Fruit fly (Drosophila melanogaster): ENCODE data around the gene CG6763.

CG6763 gene

DNA sequence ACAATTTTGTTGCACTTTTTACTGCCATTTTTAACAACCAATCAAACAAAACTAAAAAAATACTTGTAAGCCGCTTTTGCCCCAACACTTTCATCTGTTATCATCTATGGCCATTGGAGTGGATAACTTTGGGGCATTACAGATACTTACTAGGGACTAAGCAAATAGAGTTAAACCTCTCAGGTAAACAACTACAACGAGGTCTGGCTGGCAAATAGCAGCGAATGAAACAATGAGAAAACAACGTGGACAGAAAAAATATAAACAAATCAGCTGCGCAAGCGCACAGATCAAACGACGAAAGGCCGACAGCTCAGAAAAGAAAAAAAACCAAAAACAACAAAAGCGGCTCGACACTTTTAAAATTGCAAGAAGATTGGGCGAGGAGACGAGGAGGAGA lies 18.4 kb downstream of the CG6763 start (continued):
- no peak for TF ChIP-seq Atf3 (GFP tag; optimal IDR thresholded peaks at IDR 0.05)
- peak; percentile 38 for TF ChIP-seq Asciz (GFP tag; optimal IDR thresholded peaks at IDR 0.05)
- peak; percentile 4 for TF ChIP-seq CG2678 (tag; optimal IDR thresholded peaks at IDR 0.05)
- no peak for TF ChIP-seq CG11247 (GFP tag; IDR thresholded peaks at IDR 0.05)
- TF ChIP-seq dmrt99B (tag; optimal IDR thresholded peaks at IDR 0.05), result no peak
- TF ChIP-seq lilli (GFP tag; optimal IDR thresholded peaks at IDR 0.05), result no peak
- no peak for TF ChIP-seq Elba2 (GFP tag; optimal IDR thresholded peaks at IDR 0.05)
- no peak for TF ChIP-seq bigmax (GFP tag; optimal IDR thresholded peaks at IDR 0.05)
- TF ChIP-seq CG10209 (GFP tag; optimal IDR thresholded peaks at IDR 0.05), result peak; percentile 4
- TF ChIP-seq CG10565 (GFP tag; optimal IDR thresholded peaks at IDR 0.05), result no peak
- TF ChIP-seq eyg (GFP tag; optimal IDR thresholded peaks at IDR 0.05), result no peak
- TF ChIP-seq Nf-YB (GFP tag; optimal IDR thresholded peaks at IDR 0.05), result peak; percentile 2
- no peak for TF ChIP-seq sens-2 (GFP tag; IDR thresholded peaks at IDR 0.05)
- no peak for TF ChIP-seq CG13296 (GFP tag; optimal IDR thresholded peaks at IDR 0.05)
- TF ChIP-seq row (GFP tag; IDR thresholded peaks at IDR 0.05), result no peak
- no peak for TF ChIP-seq tin (GFP tag; optimal IDR thresholded peaks at IDR 0.05)
- no peak for TF ChIP-seq CG7963 (GFP tag; IDR thresholded peaks at IDR 0.05; ENCODE audit: partially characterized antibody)
- TF ChIP-seq gfzf (GFP tag; optimal IDR thresholded peaks at IDR 0.05), result no peak
- TF ChIP-seq stwl (tag; optimal IDR thresholded peaks at IDR 0.05), result no peak
- peak; percentile 50 for TF ChIP-seq Xrp1 (GFP tag; IDR thresholded peaks at IDR 0.05)
- no peak for TF ChIP-seq CG15011 (GFP tag; optimal IDR thresholded peaks at IDR 0.05)
- no peak for TF ChIP-seq CG15269 (tag; optimal IDR thresholded peaks at IDR 0.05)
- TF ChIP-seq CG2202 (tag; optimal IDR thresholded peaks at IDR 0.05), result peak; percentile 17
- no peak for TF ChIP-seq CG14860 (GFP tag; IDR thresholded peaks at IDR 0.05; ENCODE audit: partially characterized antibody)
- TF ChIP-seq jigr1 (GFP tag; IDR thresholded peaks at IDR 0.05), result no peak
- peak; percentile 20 for TF ChIP-seq CG18262 (tag; optimal IDR thresholded peaks at IDR 0.05)
- no peak for TF ChIP-seq CG32772 (GFP tag; IDR thresholded peaks at IDR 0.05)
- no peak for TF ChIP-seq Vsx1 (GFP tag; optimal IDR thresholded peaks at IDR 0.05)
- peak; percentile 1 for TF ChIP-seq bab2 (GFP tag; optimal IDR thresholded peaks at IDR 0.05)
- no peak for TF ChIP-seq Oli (tag; optimal IDR thresholded peaks at IDR 0.05)
- peak; percentile 3 for TF ChIP-seq CG4707 (GFP tag; optimal IDR thresholded peaks at IDR 0.05)
- no peak for TF ChIP-seq sc (optimal IDR thresholded peaks at IDR 0.05)
- no peak for TF ChIP-seq sc (GFP tag; optimal IDR thresholded peaks at IDR 0.05)
- TF ChIP-seq wek (GFP tag; optimal IDR thresholded peaks at IDR 0.05), result no peak
- TF ChIP-seq Doc2 (GFP tag; IDR thresholded peaks at IDR 0.05), result no peak
- TF ChIP-seq CG15073 (GFP tag; optimal IDR thresholded peaks at IDR 0.05), result no peak
- TF ChIP-seq CG10267 (tag; optimal IDR thresholded peaks at IDR 0.05), result no peak
- no peak for TF ChIP-seq tup (GFP tag; optimal IDR thresholded peaks at IDR 0.05)
- TF ChIP-seq lov (optimal IDR thresholded peaks at IDR 0.05), result no peak
- TF ChIP-seq lov (GFP tag; IDR thresholded peaks at IDR 0.05), result 0 out of 3 replicates have a peak, but pooled peaks have one; percentile 18
- TF ChIP-seq CG4328 (GFP tag; optimal IDR thresholded peaks at IDR 0.05), result no peak
- no peak for TF ChIP-seq CG12659 (GFP tag; optimal IDR thresholded peaks at IDR 0.05)
- TF ChIP-seq Eip74EF (GFP tag; optimal IDR thresholded peaks at IDR 0.05), result no peak
- TF ChIP-seq CG15601 (tag; optimal IDR thresholded peaks at IDR 0.05), result peak; percentile 37
- TF ChIP-seq kni (GFP tag; optimal IDR thresholded peaks at IDR 0.05), result peak; percentile 12
- no peak for TF ChIP-seq GATAe (GFP tag; conservative IDR thresholded peaks at IDR 0.05)
- no peak for TF ChIP-seq CG14050 (GFP tag; IDR thresholded peaks at IDR 0.05)
- peak; percentile 19; the same call in 1 of the 2 replicates for TF ChIP-seq CG4360 (GFP tag; IDR thresholded peaks at IDR 0.05)
- no peak for TF ChIP-seq Hmr (GFP tag; optimal IDR thresholded peaks at IDR 0.05)
- no peak for TF ChIP-seq CkIIα-i1 (GFP tag; IDR thresholded peaks at IDR 0.05)
- no peak for TF ChIP-seq CoRest (tag; optimal IDR thresholded peaks at IDR 0.05)

All from whole organism, embryonic.